Worm (Caenorhabditis elegans) whole organism, L1 larva: Measurements from ENCODE around the gene Y17G9B.2.

Experiments used
- C04F5.9 ChIP-seq: sonication (generic microtip); optimal IDR thresholded peaks from 2 replicates; lab custom pipeline; 2016; ENCODE audit warnings: missing genetic modification characterization, missing compliant biosample characterization
- C16A3.4 ChIP-seq: fragments of 150-350 bp; optimal IDR thresholded peaks from 2 replicates; lab custom pipeline; 2014; ENCODE audit warnings: missing biosample characterization, missing genetic modification characterization
- C34B4.2 ChIP-seq: sonication (generic microtip); optimal IDR thresholded peaks from 2 replicates; lab custom pipeline; 2017; ENCODE audit warnings: mild to moderate bottlenecking, missing genetic modification characterization, missing compliant biosample characterization
- aha-1 ChIP-seq: fragments of 150-350 bp; optimal IDR thresholded peaks from 2 replicates; lab custom pipeline; 2014; ENCODE audit warnings: missing biosample characterization, missing genetic modification characterization
- alr-1 ChIP-seq: fragments of 200-800 bp; sonication (Bioruptor generic); optimal IDR thresholded peaks from 2 replicates; lab custom pipeline; 2018; ENCODE audit warnings: borderline replicate concordance, mild to moderate bottlenecking, missing genetic modification characterization, missing compliant biosample characterization
- ama-1 ChIP-seq: fragments of 150-350 bp; optimal IDR thresholded peaks from 2 replicates; lab custom pipeline; 2014
- ceh-63 ChIP-seq: fragments of 200-800 bp; sonication (Bioruptor generic); optimal IDR thresholded peaks from 2 replicates; lab custom pipeline; 2018; ENCODE audit warnings: mild to moderate bottlenecking, missing genetic modification characterization, missing compliant biosample characterization
- ceh-8 ChIP-seq: fragments of 200-800 bp; sonication (Bioruptor generic); optimal IDR thresholded peaks from 2 replicates; lab custom pipeline; 2018; ENCODE audit warnings: mild to moderate bottlenecking, missing genetic modification characterization, moderate library complexity, missing compliant biosample characterization
- ceh-82 ChIP-seq, 3 experiments: fragments of 150-350 bp in 1 of 3; sonication (generic microtip) in 2 of 3; optimal IDR thresholded peaks; 2 replicates each; lab custom pipeline; 2014 to 2017; ENCODE audit warnings: missing biosample characterization in 3 of 3, missing genetic modification characterization in 3 of 3
- ceh-88 ChIP-seq: fragments of 200-800 bp; sonication (Bioruptor generic); IDR thresholded peaks from 2 replicates; pipeline ENCODE4 v1.3.6; 2022; ENCODE audit warnings: missing genetic modification characterization, missing compliant biosample characterization
- dsc-1 ChIP-seq: sonication (generic microtip); optimal IDR thresholded peaks from 2 replicates; lab custom pipeline; 2016; ENCODE audit warnings: mild to moderate bottlenecking, missing genetic modification characterization, missing compliant biosample characterization
- efl-1 ChIP-seq, 4 experiments: fragments of 150-350 bp; optimal IDR thresholded peaks in 3 of 4; peaks in 1 of 4; 1 replicate in 1 of 4; 2 replicates in 3 of 4; lab custom pipeline; 2014; ENCODE audit warnings: missing biosample characterization in 2 of 4, missing genetic modification characterization in 2 of 4, missing genetic modification reagents in 2 of 4
- egl-27 ChIP-seq, 2 experiments: fragments of 150-350 bp in 1 of 2; sonication (generic microtip); optimal IDR thresholded peaks; 3 replicates each; lab custom pipeline; 2017 to 2018; ENCODE audit warnings: missing biosample characterization in 2 of 2, missing genetic modification characterization in 2 of 2, missing genetic modification reagents in 2 of 2
- ets-5 ChIP-seq: fragments of 200-800 bp; sonication (Bioruptor generic); IDR thresholded peaks from 2 replicates; pipeline ENCODE4 v1.3.6; 2022; ENCODE audit warnings: missing genetic modification characterization, missing compliant biosample characterization
- fkh-10 ChIP-seq: sonication (generic microtip); optimal IDR thresholded peaks from 2 replicates; lab custom pipeline; 2017; ENCODE audit warnings: missing biosample characterization, missing genetic modification reagents, missing genetic modification characterization
- fkh-8 ChIP-seq: sonication (generic microtip); optimal IDR thresholded peaks from 2 replicates; lab custom pipeline; 2016; ENCODE audit warnings: mild to moderate bottlenecking, missing genetic modification characterization, missing compliant biosample characterization
- hlh-17 ChIP-seq: fragments of 200-800 bp; sonication (Bioruptor generic); optimal IDR thresholded peaks from 2 replicates; lab custom pipeline; 2018; ENCODE audit warnings: missing genetic modification characterization, mild to moderate bottlenecking, missing compliant biosample characterization, moderate library complexity, borderline replicate concordance
- hlh-4 ChIP-seq: sonication (generic microtip); optimal IDR thresholded peaks from 2 replicates; lab custom pipeline; 2016; ENCODE audit warnings: mild to moderate bottlenecking, missing genetic modification characterization, missing compliant biosample characterization
- irx-1 ChIP-seq: sonication (generic microtip); optimal IDR thresholded peaks from 2 replicates; lab custom pipeline; 2016; ENCODE audit warnings: missing genetic modification characterization, missing compliant biosample characterization
- isw-1 ChIP-seq: fragments of 200-800 bp; sonication (Bioruptor generic); IDR thresholded peaks from 2 replicates; pipeline ENCODE4 v1.3.6; 2022; ENCODE audit warnings: missing genetic modification characterization, missing compliant biosample characterization
- lin-15B ChIP-seq: fragments of 150-350 bp; sonication (generic microtip); optimal IDR thresholded peaks from 3 replicates; lab custom pipeline; 2014; ENCODE audit warnings: missing biosample characterization, missing genetic modification characterization
- lin-35 ChIP-seq, 2 experiments: fragments of 150-350 bp; optimal IDR thresholded peaks; 2 replicates each; lab custom pipeline; 2014; ENCODE audit warnings: missing biosample characterization in 2 of 2, missing genetic modification characterization in 2 of 2, missing genetic modification reagents in 2 of 2
- lsy-2 ChIP-seq, 2 experiments: fragments of 150-350 bp; optimal IDR thresholded peaks; 2 replicates each; lab custom pipeline; 2014; ENCODE audit warnings: missing biosample characterization in 2 of 2, missing genetic modification characterization in 2 of 2
- mdl-1 ChIP-seq, 2 experiments: fragments of 150-350 bp; optimal IDR thresholded peaks; 2 replicates each; lab custom pipeline; 2014 to 2017; ENCODE audit warnings: missing biosample characterization in 2 of 2, missing genetic modification characterization in 2 of 2, inconsistent platforms in 1 of 2
- mep-1 ChIP-seq: fragments of 150-350 bp; optimal IDR thresholded peaks from 2 replicates; lab custom pipeline; 2014; ENCODE audit warnings: missing biosample characterization, missing genetic modification characterization
- nhr-20 ChIP-seq: sonication (generic microtip); optimal IDR thresholded peaks from 2 replicates; lab custom pipeline; 2016; ENCODE audit warnings: mild to moderate bottlenecking, missing genetic modification characterization, missing compliant biosample characterization
- nhr-237 ChIP-seq: fragments of 150-350 bp; optimal IDR thresholded peaks from 2 replicates; lab custom pipeline; 2014; ENCODE audit warnings: missing biosample characterization, missing genetic modification characterization
- nhr-28 ChIP-seq: fragments of 150-350 bp; optimal IDR thresholded peaks from 2 replicates; lab custom pipeline; 2014; ENCODE audit warnings: missing biosample characterization, missing genetic modification characterization
- nhr-47 ChIP-seq: sonication (generic microtip); optimal IDR thresholded peaks from 2 replicates; lab custom pipeline; 2016; ENCODE audit warnings: mild to moderate bottlenecking, missing genetic modification characterization, moderate library complexity, missing compliant biosample characterization
- nhr-71 ChIP-seq: sonication (generic microtip); optimal IDR thresholded peaks from 2 replicates; lab custom pipeline; 2016; ENCODE audit warnings: mild to moderate bottlenecking, missing genetic modification characterization, moderate library complexity, missing compliant biosample characterization
- nhr-76 ChIP-seq: sonication (generic microtip); optimal IDR thresholded peaks from 2 replicates; lab custom pipeline; 2017; ENCODE audit warnings: missing biosample characterization, missing genetic modification characterization
- nhr-77 ChIP-seq: fragments of 150-350 bp; optimal IDR thresholded peaks from 2 replicates; lab custom pipeline; 2014; ENCODE audit warnings: missing biosample characterization, missing genetic modification characterization
- nhr-84 ChIP-seq: sonication (generic microtip); optimal IDR thresholded peaks from 2 replicates; lab custom pipeline; 2017; ENCODE audit warnings: missing biosample characterization, missing genetic modification characterization
- nhr-85 ChIP-seq: sonication (generic microtip); peaks from one replicate; lab custom pipeline; 2016; ENCODE audit warnings: missing genetic modification characterization, inconsistent platforms, missing compliant biosample characterization
- pag-3 ChIP-seq: sonication (generic microtip); optimal IDR thresholded peaks from 2 replicates; lab custom pipeline; 2017; ENCODE audit warnings: missing genetic modification characterization, mild to moderate bottlenecking, missing compliant biosample characterization, antibody characterized with exemption, borderline replicate concordance; ENCODE audit not compliant: insufficient read depth
- pqm-1 ChIP-seq: sonication (generic microtip); optimal IDR thresholded peaks from 3 replicates; lab custom pipeline; 2017; ENCODE audit warnings: missing biosample characterization, missing genetic modification characterization
- rnt-1 ChIP-seq: sonication (generic microtip); optimal IDR thresholded peaks from 2 replicates; lab custom pipeline; 2016; ENCODE audit warnings: mild to moderate bottlenecking, missing genetic modification characterization, moderate library complexity, missing compliant biosample characterization
- snu-23 ChIP-seq: sonication (generic microtip); optimal IDR thresholded peaks from 2 replicates; lab custom pipeline; 2016; ENCODE audit warnings: missing genetic modification characterization, missing compliant biosample characterization
- sox-4 ChIP-seq: sonication (generic microtip); optimal IDR thresholded peaks from 2 replicates; lab custom pipeline; 2016; ENCODE audit warnings: missing genetic modification characterization, missing compliant biosample characterization
- sptf-1 ChIP-seq: fragments of 150-350 bp; optimal IDR thresholded peaks from 2 replicates; lab custom pipeline; 2014; ENCODE audit warnings: missing biosample characterization, missing genetic modification characterization
- sup-37 ChIP-seq: fragments of 200-800 bp; sonication (Bioruptor generic); optimal IDR thresholded peaks from 2 replicates; lab custom pipeline; 2018; ENCODE audit warnings: mild to moderate bottlenecking, missing genetic modification characterization, missing compliant biosample characterization
- swsn-7 ChIP-seq: sonication (generic microtip); optimal IDR thresholded peaks from 2 replicates; lab custom pipeline; 2016; ENCODE audit warnings: missing genetic modification characterization, missing compliant biosample characterization
- tbx-2 ChIP-seq: sonication (generic microtip); optimal IDR thresholded peaks from 2 replicates; lab custom pipeline; 2016; ENCODE audit warnings: missing genetic modification characterization, missing compliant biosample characterization
- unc-30 ChIP-seq: sonication (generic microtip); optimal IDR thresholded peaks from 2 replicates; lab custom pipeline; 2017; ENCODE audit warnings: missing biosample characterization, missing genetic modification characterization
- unc-62 ChIP-seq: fragments of 150-350 bp; optimal IDR thresholded peaks from 2 replicates; lab custom pipeline; 2014; ENCODE audit warnings: missing biosample characterization, missing genetic modification reagents, missing genetic modification characterization
- zag-1 ChIP-seq: fragments of 150-350 bp; optimal IDR thresholded peaks from 2 replicates; lab custom pipeline; 2014; ENCODE audit warnings: missing biosample characterization, missing genetic modification characterization

The Y17G9B.2 gene

DNA sequence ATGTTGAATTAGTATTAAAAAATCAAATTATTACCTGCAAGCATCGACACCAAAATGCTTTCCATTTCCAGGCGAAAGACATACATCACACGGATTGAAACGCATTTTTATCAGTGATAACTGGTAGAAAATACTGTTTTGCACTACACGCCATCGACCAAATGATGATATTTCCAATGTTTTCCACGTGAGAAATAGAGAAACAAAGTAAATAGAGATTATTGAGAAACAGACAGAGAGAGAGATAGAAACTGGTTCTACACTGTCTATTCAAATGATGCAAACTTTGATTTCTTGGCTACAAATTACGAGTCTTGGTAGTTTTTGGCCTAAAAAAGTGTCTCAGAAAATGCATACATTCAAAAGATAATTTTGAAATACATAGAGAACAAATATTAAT, 24.4 kb downstream of the Y17G9B.2 start, which contains the start of gene nhr-104 (continued):
- TF ChIP-seq nhr-20: peak; percentile 65
- no peak for TF ChIP-seq hlh-4
- TF ChIP-seq snu-23 (GFP tag; lab: Kevin White, UChicago): peak; percentile 61
- TF ChIP-seq hlh-17 (GFP tag; lab: Kevin White, UChicago): no peak
- no peak for TF ChIP-seq unc-30 (tag; lab: Kevin White, UChicago)
- peak in 1 of 2 experiments; percentile 74 for TF ChIP-seq lin-35 (GFP tag; optimal IDR thresholded peaks at IDR 0.05; lab: Kevin White, UChicago)
- TF ChIP-seq fkh-8 (tag; lab: Kevin White, UChicago): no peak
- no peak for TF ChIP-seq isw-1
- TF ChIP-seq ceh-63 (GFP tag; lab: Kevin White, UChicago): no peak
- peak; percentile 8 for TF ChIP-seq nhr-237
- TF ChIP-seq C34B4.2: no peak
- TF ChIP-seq nhr-84 (tag; lab: Kevin White, UChicago): no peak
- peak; percentile 30 to 63 for TF ChIP-seq lsy-2 (tag; optimal IDR thresholded peaks at IDR 0.05; lab: Kevin White, UChicago)
- TF ChIP-seq lin-15B: no peak
- peak; percentile 37 for TF ChIP-seq C16A3.4 (tag; lab: Kevin White, UChicago)
- TF ChIP-seq aha-1 (tag; lab: Kevin White, UChicago): no peak
- TF ChIP-seq pag-3 (tag; lab: Kevin White, UChicago): peak; percentile 47
- no peak for TF ChIP-seq nhr-47 (tag; lab: Kevin White, UChicago)
- no peak for TF ChIP-seq dsc-1 (tag; lab: Kevin White, UChicago)
- no peak for TF ChIP-seq ceh-8 (GFP tag; lab: Kevin White, UChicago)
- no peak for TF ChIP-seq fkh-10 (GFP tag; lab: Kevin White, UChicago)
- peak; percentile 30 for TF ChIP-seq tbx-2
- TF ChIP-seq nhr-28 (tag; lab: Kevin White, UChicago): no peak
- TF ChIP-seq mep-1 (tag; lab: Kevin White, UChicago): peak; percentile 48
- no peak for TF ChIP-seq nhr-76 (tag; lab: Kevin White, UChicago)
- no peak for TF ChIP-seq rnt-1 (tag; lab: Kevin White, UChicago)
- no peak for TF ChIP-seq sox-4
- TF ChIP-seq C04F5.9: no peak
- no peak for TF ChIP-seq ama-1 (lab: Kevin White, UChicago)
- no peak for TF ChIP-seq swsn-7 (tag; lab: Kevin White, UChicago)
- no peak for TF ChIP-seq unc-62 (GFP tag; lab: Kevin White, UChicago)

DNA sequence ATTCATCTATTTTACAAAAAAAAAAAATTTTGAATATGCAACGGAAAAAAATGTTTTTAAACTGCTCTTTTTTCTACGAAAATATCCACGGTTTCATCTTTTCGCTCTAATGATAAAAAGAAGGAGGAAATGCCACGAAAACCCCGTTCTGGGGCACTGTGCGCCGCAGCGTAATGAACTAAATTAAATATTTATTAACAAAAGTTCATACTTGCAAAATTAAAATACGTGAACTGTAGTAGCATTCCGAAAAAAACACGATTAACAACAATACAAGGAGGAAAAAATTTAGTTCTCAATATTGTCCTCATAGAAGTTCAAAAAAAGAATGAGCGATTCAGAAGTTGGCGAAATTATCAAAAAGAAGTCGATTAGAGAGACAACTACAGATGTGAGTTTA, 25.5 kb downstream of the Y17G9B.2 start, which contains the start of gene R11E3.1:
Gene R11E3.1, plus strand, starts transcription at position 301 of the 400 bp plus-strand sequence.
- no peak for TF ChIP-seq nhr-76 (tag; lab: Kevin White, UChicago)
- TF ChIP-seq hlh-4: no peak
- no peak for TF ChIP-seq snu-23 (GFP tag; lab: Kevin White, UChicago)
- no peak for TF ChIP-seq alr-1 (tag; lab: Kevin White, UChicago)
- TF ChIP-seq sup-37: no peak
- no peak for TF ChIP-seq irx-1 (tag; lab: Kevin White, UChicago)
- no peak for TF ChIP-seq ets-5 (GFP tag; lab: Robert Waterston, UW)
- no peak for TF ChIP-seq nhr-85 (tag; lab: Kevin White, UChicago)
- TF ChIP-seq ceh-82 (tag; optimal IDR thresholded peaks at IDR 0.05; lab: Kevin White, UChicago): no peak
- TF ChIP-seq nhr-71 (tag; lab: Kevin White, UChicago): no peak
- TF ChIP-seq efl-1 (optimal IDR thresholded peaks at IDR 0.05; lab: Kevin White, UChicago): no peak
- TF ChIP-seq efl-1 (GFP tag; optimal IDR thresholded peaks at IDR 0.05 in 1 of 2; lab: Kevin White, UChicago): no peak
- TF ChIP-seq nhr-77 (tag; lab: Kevin White, UChicago): no peak
- no peak for TF ChIP-seq C34B4.2
- no peak for TF ChIP-seq ceh-88 (GFP tag; lab: Robert Waterston, UW)
- TF ChIP-seq zag-1 (tag; lab: Kevin White, UChicago): no peak
- no peak for TF ChIP-seq pqm-1
- no peak for TF ChIP-seq sptf-1 (tag; lab: Kevin White, UChicago)
- TF ChIP-seq egl-27 (tag; optimal IDR thresholded peaks at IDR 0.05; lab: Kevin White, UChicago): no peak
- TF ChIP-seq dsc-1 (tag; lab: Kevin White, UChicago): no peak
- no peak for TF ChIP-seq mdl-1 (tag; optimal IDR thresholded peaks at IDR 0.05; lab: Kevin White, UChicago)
